Worm (Caenorhabditis elegans) whole organism, L3 larva: Measurements from ENCODE around the gene clec-60.

Experiments used
- nhr-237 ChIP-seq: fragments of 150-350 bp; optimal IDR thresholded peaks from 2 replicates; lab custom pipeline; 2014; ENCODE audit warnings: missing biosample characterization, missing genetic modification characterization
- pqm-1 ChIP-seq: fragments of 150-350 bp; optimal IDR thresholded peaks from 2 replicates; lab custom pipeline; 2017; ENCODE audit warnings: missing biosample characterization, missing genetic modification characterization, inconsistent platforms
- snpc-4 ChIP-seq: fragments of 150-350 bp; optimal IDR thresholded peaks from 2 replicates; lab custom pipeline; 2014; ENCODE audit warnings: missing biosample characterization, missing genetic modification characterization
- tbx-2 ChIP-seq: sonication (generic microtip); optimal IDR thresholded peaks from 2 replicates; lab custom pipeline; 2016; ENCODE audit warnings: mild to moderate bottlenecking, missing genetic modification characterization, missing compliant biosample characterization
- ztf-11 ChIP-seq: fragments of 150-350 bp; optimal IDR thresholded peaks from 2 replicates; lab custom pipeline; 2014; ENCODE audit warnings: missing biosample characterization, missing genetic modification characterization

DNA sequence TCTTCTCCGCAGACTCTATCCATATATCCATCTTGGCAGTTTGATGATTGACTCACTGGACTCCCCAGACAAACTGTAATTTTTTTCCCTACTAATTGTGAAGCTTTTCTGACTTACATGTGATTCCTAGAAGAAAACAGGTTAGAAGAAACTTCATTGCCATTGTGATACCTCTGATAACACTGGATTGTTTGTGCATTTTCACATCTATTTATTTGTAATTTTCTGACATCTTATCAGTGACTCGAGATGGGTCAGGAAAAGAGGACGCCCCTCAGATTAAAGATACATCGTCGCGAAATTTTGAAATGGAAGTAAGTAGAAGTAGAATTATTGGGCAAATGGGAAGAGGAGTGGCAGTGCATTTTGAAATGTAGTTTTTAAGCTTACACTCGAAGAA, 8.7 kb upstream of the clec-60 start, which contains the start of gene clec-61:
- TF ChIP-seq pqm-1 = no peak
- no peak for TF ChIP-seq tbx-2
- TF ChIP-seq ztf-11 (tag; lab: Kevin White, UChicago) = no peak
- TF ChIP-seq snpc-4 (tag; lab: Kevin White, UChicago) = no peak
- no peak for TF ChIP-seq nhr-237 (tag; lab: Kevin White, UChicago)
